Worm (Caenorhabditis elegans): ENCODE results near the gene Y22D7AL.16.

- no peak for TF ChIP-seq pha-4 (tag; optimal IDR thresholded peaks at IDR 0.05)
- no peak; the same call in 1 of the 2 replicates for TF ChIP-seq egrh-3 (GFP tag; IDR thresholded peaks at IDR 0.05)
- TF ChIP-seq mcd-1 (GFP tag; IDR thresholded peaks at IDR 0.05) = no peak
- no peak for TF ChIP-seq mxl-1 (tag; optimal IDR thresholded peaks at IDR 0.05)
Measured at ce11 chrIII:1612974-1613568, 51.9 kb downstream of the Y22D7AL.16 start.
